Fruit fly (Drosophila melanogaster) whole organism, prepupa: Measurements from ENCODE around the gene CG14182.

Source experiments
- Blimp-1 ChIP-seq: fragments of 200-800 bp; sonication (Bioruptor generic); optimal IDR thresholded peaks from 3 replicates; lab custom pipeline; 2017; ENCODE audit warnings: missing biosample characterization, missing genetic modification characterization, mild to moderate bottlenecking, moderate library complexity, missing genetic modification reagents
- CG10631 ChIP-seq: fragments of 200-800 bp; sonication (Bioruptor generic); optimal IDR thresholded peaks from 2 replicates; lab custom pipeline; 2016; ENCODE audit warnings: missing biosample characterization, missing genetic modification characterization
- CG10669 ChIP-seq: fragments of 200-800 bp; sonication (Bioruptor generic); optimal IDR thresholded peaks from 3 replicates; lab custom pipeline; 2018; ENCODE audit warnings: missing biosample characterization, mild to moderate bottlenecking, missing genetic modification characterization, moderate library complexity
- CG11294 ChIP-seq: fragments of 200-800 bp; sonication (Bioruptor generic); IDR thresholded peaks from 2 replicates; pipeline ENCODE4 v1.3.6; 2022; ENCODE audit warnings: missing biosample characterization, missing genetic modification characterization
- CG11762 ChIP-seq: fragments of 200-800 bp; sonication (Bioruptor generic); optimal IDR thresholded peaks from 3 replicates; lab custom pipeline; 2016; ENCODE audit warnings: missing biosample characterization, missing genetic modification characterization; ENCODE audit not compliant: insufficient read depth
- CG15336 ChIP-seq: fragments of 200-800 bp; sonication (Bioruptor generic); IDR thresholded peaks from 2 replicates; pipeline ENCODE4 v1.3.6; 2022; ENCODE audit warnings: missing biosample characterization, missing genetic modification characterization
- CG16779 ChIP-seq: fragments of 200-800 bp; sonication (Bioruptor generic); optimal IDR thresholded peaks from 3 replicates; lab custom pipeline; 2017; ENCODE audit warnings: missing biosample characterization, mild to moderate bottlenecking, missing genetic modification characterization
- CG31627 ChIP-seq: fragments of 200-800 bp; sonication (Bioruptor generic); optimal IDR thresholded peaks from 3 replicates; lab custom pipeline; 2016; ENCODE audit warnings: missing biosample characterization, missing genetic modification characterization
- CG32006 ChIP-seq: fragments of 200-800 bp; sonication (Bioruptor generic); optimal IDR thresholded peaks from 3 replicates; lab custom pipeline; 2017; ENCODE audit warnings: missing biosample characterization, mild to moderate bottlenecking, missing genetic modification characterization
- CG3919 ChIP-seq: fragments of 200-800 bp; sonication (Bioruptor generic); optimal IDR thresholded peaks from 3 replicates; lab custom pipeline; 2016; ENCODE audit warnings: missing biosample characterization, missing genetic modification characterization
- CG6163 ChIP-seq: fragments of 200-800 bp; sonication (Bioruptor generic); IDR thresholded peaks from 3 replicates; pipeline ENCODE4 v1.3.6; 2022; ENCODE audit warnings: missing biosample characterization, missing genetic modification characterization
- CG6808 ChIP-seq: fragments of 200-800 bp; sonication (Bioruptor generic); optimal IDR thresholded peaks from 3 replicates; lab custom pipeline; 2017; ENCODE audit warnings: missing biosample characterization, missing genetic modification characterization, mild to moderate bottlenecking, moderate library complexity, missing genetic modification reagents
- CG6854 ChIP-seq: fragments of 200-800 bp; sonication (Bioruptor generic); optimal IDR thresholded peaks from 2 replicates; lab custom pipeline; 2017; ENCODE audit warnings: missing biosample characterization, mild to moderate bottlenecking, missing genetic modification characterization
- CG7368 ChIP-seq: fragments of 200-800 bp; sonication (Bioruptor generic); optimal IDR thresholded peaks from 3 replicates; lab custom pipeline; 2016; ENCODE audit warnings: missing biosample characterization, missing genetic modification characterization
- CG8119 ChIP-seq: fragments of 200-800 bp; sonication (Bioruptor generic); IDR thresholded peaks from 3 replicates; pipeline ENCODE4 v1.3.6; 2022; ENCODE audit warnings: missing biosample characterization, missing genetic modification characterization
- CG9139 ChIP-seq: fragments of 200-800 bp; sonication (Bioruptor generic); optimal IDR thresholded peaks from 3 replicates; lab custom pipeline; 2017; ENCODE audit warnings: missing biosample characterization, mild to moderate bottlenecking, missing genetic modification characterization
- Eip93F ChIP-seq: fragments of 200-800 bp; sonication (Bioruptor generic); optimal IDR thresholded peaks from 2 replicates; lab custom pipeline; 2016; ENCODE audit warnings: missing biosample characterization, mild to moderate bottlenecking, missing genetic modification characterization
- Ets21C ChIP-seq: fragments of 200-800 bp; sonication (Bioruptor generic); optimal IDR thresholded peaks from 3 replicates; lab custom pipeline; 2016; ENCODE audit warnings: missing biosample characterization, missing genetic modification characterization
- Hr38 ChIP-seq: sonication (Bioruptor generic); optimal IDR thresholded peaks from 2 replicates; lab custom pipeline; 2016; ENCODE audit warnings: missing biosample characterization, missing genetic modification characterization
- Hr39 ChIP-seq: fragments of 200-800 bp; sonication (Bioruptor generic); optimal IDR thresholded peaks from 2 replicates; lab custom pipeline; 2016; ENCODE audit warnings: missing biosample characterization, missing genetic modification characterization
- Hr4 ChIP-seq: fragments of 200-800 bp; sonication (Bioruptor generic); optimal IDR thresholded peaks from 3 replicates; lab custom pipeline; 2016; ENCODE audit warnings: missing biosample characterization, missing genetic modification characterization
- Lpt ChIP-seq: fragments of 200-800 bp; sonication (Bioruptor generic); optimal IDR thresholded peaks from 3 replicates; lab custom pipeline; 2016; ENCODE audit warnings: missing biosample characterization, missing genetic modification characterization
- Sox14 ChIP-seq: fragments of 200-800 bp; sonication (Bioruptor generic); optimal IDR thresholded peaks from 3 replicates; lab custom pipeline; 2016; ENCODE audit warnings: missing biosample characterization, missing genetic modification characterization
- cyc ChIP-seq: fragments of 200-800 bp; sonication (Bioruptor generic); optimal IDR thresholded peaks from 3 replicates; lab custom pipeline; 2016; ENCODE audit warnings: missing biosample characterization, missing genetic modification characterization
- dsx ChIP-seq: fragments of 200-800 bp; optimal IDR thresholded peaks from 3 replicates; lab custom pipeline; 2019; ENCODE audit warnings: missing biosample characterization, mild to moderate bottlenecking, missing genetic modification characterization, moderate library complexity; ENCODE audit not compliant: poor library complexity, severe bottlenecking
- fd59A ChIP-seq: fragments of 200-800 bp; sonication (Bioruptor generic); optimal IDR thresholded peaks from 2 replicates; lab custom pipeline; 2017; ENCODE audit warnings: missing biosample characterization, mild to moderate bottlenecking, missing genetic modification characterization, missing genetic modification reagents
- fd85E ChIP-seq: fragments of 200-800 bp; sonication (Bioruptor generic); optimal IDR thresholded peaks from 3 replicates; lab custom pipeline; 2016; ENCODE audit warnings: missing biosample characterization, missing genetic modification characterization
- fkh ChIP-seq: fragments of 200-800 bp; sonication (Bioruptor generic); optimal IDR thresholded peaks from 3 replicates; lab custom pipeline; 2017; ENCODE audit warnings: missing biosample characterization, mild to moderate bottlenecking, missing genetic modification characterization, moderate library complexity
- net ChIP-seq: fragments of 200-800 bp; sonication (Bioruptor generic); optimal IDR thresholded peaks from 3 replicates; lab custom pipeline; 2016; ENCODE audit warnings: missing biosample characterization, missing genetic modification characterization
- svp ChIP-seq: fragments of 200-800 bp; sonication (Bioruptor generic); peaks from one replicate; lab custom pipeline; 2016; ENCODE audit warnings: missing biosample characterization, missing genetic modification characterization
- topi ChIP-seq: fragments of 200-800 bp; sonication (Bioruptor generic); optimal IDR thresholded peaks from 3 replicates; lab custom pipeline; 2016; ENCODE audit warnings: missing biosample characterization, missing genetic modification characterization

The CG14182 gene

dm6 chr3L:19979592-19979991, at the start of gene CG14182:
TSS of gene CG14182 (minus strand) at chr3L:19979812.
- TF ChIP-seq CG10669 (GFP tag; lab: Kevin White, UChicago) (no peak), fkh (GFP tag; lab: Kevin White, UChicago) (peak; percentile 91), cyc (no peak)
- TF ChIP-seq, all 60 proteins: peak for 1

- TF ChIP-seq topi (GFP tag; lab: Kevin White, UChicago) (no peak), dsx (GFP tag; lab: Kevin White, UChicago) (no peak), Hr4 (GFP tag; lab: Kevin White, UChicago) (no peak), CG9139 (GFP tag; lab: Kevin White, UChicago) (no peak), Lpt (no peak)
These were observed 49.1 kb upstream of the CG14182 start, which contains the start of gene Lamtor1 for dm6 chr3L:20028753-20029152. TSS of gene Lamtor1 (minus strand) at chr3L:20029020.

- no peak for TF ChIP-seq Sox14 (GFP tag; lab: Kevin White, UChicago)
- TF ChIP-seq CG7368: no peak
- no peak for TF ChIP-seq CG6854 (GFP tag; lab: Kevin White, UChicago)
- TF ChIP-seq fd59A (GFP tag; lab: Kevin White, UChicago): no peak
- TF ChIP-seq CG32006 (GFP tag; lab: Kevin White, UChicago): no peak
- no peak for TF ChIP-seq Hr39 (GFP tag; lab: Kevin White, UChicago)
- no peak for TF ChIP-seq Ets21C
- TF ChIP-seq Hr38 (GFP tag; lab: Kevin White, UChicago): no peak
- TF ChIP-seq svp (GFP tag; lab: Kevin White, UChicago): no peak
- no peak for TF ChIP-seq CG6808 (GFP tag; lab: Kevin White, UChicago)
- TF ChIP-seq cyc: no peak
- no peak for TF ChIP-seq CG16779
- TF ChIP-seq CG11294 (GFP tag; lab: Robert Waterston, UW): no peak
- TF ChIP-seq CG3919 (GFP tag; lab: Kevin White, UChicago): no peak
- TF ChIP-seq CG11762 (GFP tag; lab: Kevin White, UChicago): no peak
- no peak for TF ChIP-seq Eip93F (GFP tag; lab: Kevin White, UChicago)
- no peak for TF ChIP-seq CG10631 (GFP tag; lab: Kevin White, UChicago)
- no peak for TF ChIP-seq CG8119 (GFP tag; lab: Robert Waterston, UW)
- TF ChIP-seq, all 60 proteins: peak for 0
These were observed 48.1 kb upstream of the CG14182 start, which contains the start of gene CG14183 for dm6 chr3L:20027735-20028134. TSS of gene CG14183 (minus strand) at chr3L:20027835.

- TF ChIP-seq CG15336 (GFP tag; lab: Robert Waterston, UW) (no peak), CG9139 (GFP tag; lab: Kevin White, UChicago) (no peak), CG6808 (GFP tag; lab: Kevin White, UChicago) (no peak), CG6163 (GFP tag; lab: Robert Waterston, UW) (no peak), fkh (GFP tag; lab: Kevin White, UChicago) (peak; percentile 87), CG6854 (GFP tag; lab: Kevin White, UChicago) (no peak), fd85E (GFP tag; lab: Kevin White, UChicago) (no peak)
These were observed 27.0 kb upstream of the CG14182 start for dm6 chr3L:20006269-20007265.

- TF ChIP-seq Sox14 (GFP tag; lab: Kevin White, UChicago) (no peak), net (GFP tag; lab: Kevin White, UChicago) (no peak), CG6854 (GFP tag; lab: Kevin White, UChicago) (no peak), Blimp-1 (GFP tag; lab: Kevin White, UChicago) (no peak), CG16779 (no peak), CG31627 (GFP tag; lab: Kevin White, UChicago) (no peak)
These were observed 25.6 kb upstream of the CG14182 start, which contains the start of gene kug for dm6 chr3L:20005033-20005782. TSS of gene kug (plus strand) at chr3L:20005301.
